Worm (Caenorhabditis elegans) whole organism, mixed stage, embryonic: ENCODE results near the gene R02D5.3.

ENCODE experiments used
- M03D4.4 ChIP-seq: sonication (generic microtip); optimal IDR thresholded peaks from 2 replicates; lab custom pipeline; 2017; ENCODE audit warnings: mild to moderate bottlenecking, missing genetic modification characterization, missing compliant biosample characterization
- bed-3 ChIP-seq: fragments of 200-800 bp; sonication (Bioruptor generic); optimal IDR thresholded peaks from 3 replicates; lab custom pipeline; 2018; ENCODE audit warnings: mild to moderate bottlenecking, missing genetic modification characterization, moderate library complexity, missing compliant biosample characterization
- blmp-1 ChIP-seq: fragments of 150-350 bp; optimal IDR thresholded peaks from 2 replicates; lab custom pipeline; 2014; ENCODE audit warnings: missing biosample characterization, missing genetic modification characterization
- ceh-39 ChIP-seq: fragments of 150-350 bp; optimal IDR thresholded peaks from 2 replicates; lab custom pipeline; 2014; ENCODE audit warnings: missing biosample characterization, missing genetic modification characterization
- ceh-43 ChIP-seq: fragments of 200-800 bp; sonication (Bioruptor generic); optimal IDR thresholded peaks from 2 replicates; lab custom pipeline; 2018; ENCODE audit warnings: mild to moderate bottlenecking, missing genetic modification characterization, moderate library complexity, missing compliant biosample characterization
- ceh-83 ChIP-seq: fragments of 200-800 bp; sonication (Bioruptor generic); optimal IDR thresholded peaks from 2 replicates; lab custom pipeline; 2018; ENCODE audit warnings: mild to moderate bottlenecking, missing genetic modification characterization, missing compliant biosample characterization
- ces-1 ChIP-seq: fragments of 150-350 bp; optimal IDR thresholded peaks from 2 replicates; lab custom pipeline; 2014; ENCODE audit warnings: missing biosample characterization, missing genetic modification reagents, missing genetic modification characterization
- cnd-1 ChIP-seq: fragments of 200-800 bp; sonication (Bioruptor generic); optimal IDR thresholded peaks from 2 replicates; lab custom pipeline; 2018; ENCODE audit warnings: mild to moderate bottlenecking, missing genetic modification characterization, missing compliant biosample characterization
- drap-1 ChIP-seq: fragments of 200-800 bp; sonication (Bioruptor generic); optimal IDR thresholded peaks from 3 replicates; lab custom pipeline; 2018; ENCODE audit warnings: mild to moderate bottlenecking, missing genetic modification characterization, missing compliant biosample characterization
- elt-3 ChIP-seq: fragments of 150-350 bp; optimal IDR thresholded peaks from 2 replicates; lab custom pipeline; 2014; ENCODE audit warnings: missing biosample characterization, missing genetic modification characterization
- flh-1 ChIP-seq: fragments of 200-800 bp; sonication (Bioruptor generic); optimal IDR thresholded peaks from 2 replicates; lab custom pipeline; 2018; ENCODE audit warnings: mild to moderate bottlenecking, missing genetic modification characterization, moderate library complexity, missing compliant biosample characterization
- ham-2 ChIP-seq: fragments of 200-800 bp; sonication (Bioruptor generic); optimal IDR thresholded peaks from 2 replicates; lab custom pipeline; 2018; ENCODE audit warnings: mild to moderate bottlenecking, missing genetic modification characterization, missing compliant biosample characterization
- hlh-1 ChIP-seq: fragments of 150-350 bp; optimal IDR thresholded peaks from 2 replicates; lab custom pipeline; 2014; ENCODE audit warnings: missing biosample characterization, missing genetic modification reagents, missing genetic modification characterization
- lin-13 ChIP-seq: fragments of 150-350 bp; optimal IDR thresholded peaks from 2 replicates; lab custom pipeline; 2014; ENCODE audit warnings: missing biosample characterization, missing genetic modification characterization
- lin-32 ChIP-seq: fragments of 200-800 bp; sonication (Bioruptor generic); optimal IDR thresholded peaks from 2 replicates; lab custom pipeline; 2018; ENCODE audit warnings: mild to moderate bottlenecking, missing genetic modification characterization, missing compliant biosample characterization
- lsy-2 ChIP-seq: fragments of 150-350 bp; optimal IDR thresholded peaks from 2 replicates; lab custom pipeline; 2014; ENCODE audit warnings: missing biosample characterization, missing genetic modification characterization
- mab-5 ChIP-seq: fragments of 150-350 bp; optimal IDR thresholded peaks from 2 replicates; lab custom pipeline; 2014; ENCODE audit warnings: missing biosample characterization, missing genetic modification characterization
- mep-1 ChIP-seq: fragments of 150-350 bp; optimal IDR thresholded peaks from 2 replicates; lab custom pipeline; 2017; ENCODE audit warnings: missing biosample characterization, missing genetic modification reagents, missing genetic modification characterization, inconsistent platforms
- mls-2 ChIP-seq: sonication (generic microtip); optimal IDR thresholded peaks from 2 replicates; lab custom pipeline; 2016; ENCODE audit warnings: mild to moderate bottlenecking, missing genetic modification characterization, moderate library complexity, missing compliant biosample characterization
- nhr-12 ChIP-seq: fragments of 150-350 bp; optimal IDR thresholded peaks from 2 replicates; lab custom pipeline; 2014; ENCODE audit warnings: missing biosample characterization, missing genetic modification characterization
- nhr-28 ChIP-seq: fragments of 150-350 bp; optimal IDR thresholded peaks from 2 replicates; lab custom pipeline; 2014; ENCODE audit warnings: missing biosample characterization, missing genetic modification characterization
- nhr-76 ChIP-seq: sonication (generic microtip); optimal IDR thresholded peaks from 2 replicates; lab custom pipeline; 2017; ENCODE audit warnings: missing biosample characterization, missing genetic modification characterization
- sem-2 ChIP-seq: fragments of 200-800 bp; sonication (Bioruptor generic); optimal IDR thresholded peaks from 2 replicates; lab custom pipeline; 2018; ENCODE audit warnings: mild to moderate bottlenecking, missing genetic modification characterization, missing compliant biosample characterization
- snpc-4 ChIP-seq: fragments of 150-350 bp; optimal IDR thresholded peaks from 2 replicates; lab custom pipeline; 2014; ENCODE audit warnings: missing biosample characterization, missing genetic modification characterization
- sptf-1 ChIP-seq: sonication (generic microtip); optimal IDR thresholded peaks from 2 replicates; lab custom pipeline; 2017; ENCODE audit warnings: mild to moderate bottlenecking, missing genetic modification characterization, moderate library complexity, missing compliant biosample characterization
- tbx-8 ChIP-seq: fragments of 200-800 bp; sonication (Bioruptor generic); optimal IDR thresholded peaks from 2 replicates; lab custom pipeline; 2018; ENCODE audit warnings: mild to moderate bottlenecking, missing genetic modification characterization, moderate library complexity, missing compliant biosample characterization
- unc-120 ChIP-seq: sonication (generic microtip); optimal IDR thresholded peaks from 2 replicates; lab custom pipeline; 2017; ENCODE audit warnings: missing genetic modification characterization, missing compliant biosample characterization; ENCODE audit not compliant: poor library complexity, severe bottlenecking
- zip-8 ChIP-seq: fragments of 150-350 bp; optimal IDR thresholded peaks from 2 replicates; lab custom pipeline; 2014; ENCODE audit warnings: missing biosample characterization, missing genetic modification characterization
- ztf-11 ChIP-seq: fragments of 150-350 bp; optimal IDR thresholded peaks from 2 replicates; lab custom pipeline; 2014; ENCODE audit warnings: missing biosample characterization, missing genetic modification characterization

Gene R02D5.3

DNA sequence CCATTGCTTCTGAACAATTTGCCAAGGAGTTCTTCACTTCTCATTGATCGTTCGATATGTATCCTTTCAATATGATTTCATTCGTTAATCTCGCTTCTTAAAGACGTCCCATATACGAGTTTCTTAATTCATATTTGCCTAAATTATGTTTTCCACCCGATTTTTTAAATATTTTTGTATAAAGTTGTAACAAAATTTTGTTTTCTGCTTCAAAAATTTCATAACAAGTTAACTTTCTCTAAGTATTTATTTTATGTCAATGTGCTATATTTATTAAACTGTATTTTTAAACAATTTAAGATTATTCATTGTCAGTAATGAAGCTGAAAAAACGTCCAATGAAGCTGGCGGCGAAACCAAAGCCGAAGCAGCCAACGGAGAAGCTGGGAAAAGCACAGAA lies 33.6 kb upstream of the R02D5.3 start, which contains the start of gene F23B12.7:
TSS of gene F23B12.7 (plus strand) at position 301 of the 400 bp plus-strand sequence.
- TF ChIP-seq drap-1 (GFP tag; lab: Kevin White, UChicago), result no peak
- TF ChIP-seq nhr-76 (tag; lab: Kevin White, UChicago), result no peak

- TF ChIP-seq sem-2 (GFP tag; lab: Kevin White, UChicago) (no peak), ham-2 (GFP tag; lab: Kevin White, UChicago) (no peak), unc-120 (tag; lab: Kevin White, UChicago) (no peak), mls-2 (tag; lab: Kevin White, UChicago) (no peak), lin-13 (tag; lab: Kevin White, UChicago) (peak; percentile 35)
- TF ChIP-seq, all 35 proteins: peak for 1
Observed at ce11 chrV:14456626-14457025, 26.3 kb upstream of the R02D5.3 start, which contains the start of gene bmk-1. Gene bmk-1 (minus strand): TSS chrV:14456984.

ce11 chrV:14457070-14457469 lies 25.9 kb upstream of the R02D5.3 start, which contains the start of gene coh-3:
Gene coh-3 (plus strand): TSS chrV:14457422.
- TF ChIP-seq ces-1 (no peak), ztf-11 (tag; lab: Kevin White, UChicago) (no peak), sptf-1 (tag; lab: Kevin White, UChicago) (no peak), hlh-1 (tag; lab: Kevin White, UChicago) (no peak)

DNA sequence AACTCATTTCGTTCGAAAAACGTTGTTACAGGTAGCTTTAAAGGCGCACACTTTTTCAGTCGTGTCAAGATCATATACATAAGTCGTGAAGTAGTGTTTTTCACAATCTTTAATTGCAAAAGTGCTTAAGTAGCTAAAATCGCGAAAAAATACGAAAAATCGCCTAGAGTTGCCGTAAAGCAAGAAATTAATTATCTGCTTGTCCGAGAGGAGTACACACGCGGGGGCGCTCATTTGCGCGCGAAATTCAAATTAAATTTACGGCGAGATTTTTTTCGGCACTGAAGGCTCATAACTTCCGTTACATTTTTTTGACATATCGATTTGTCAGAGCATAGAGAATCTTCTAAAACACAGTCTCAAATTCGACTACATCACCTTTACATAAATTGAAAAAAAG lies 22.8 kb upstream of the R02D5.3 start:
- TF ChIP-seq mls-2 (tag; lab: Kevin White, UChicago) (no peak), mep-1 (tag; lab: Kevin White, UChicago) (no peak), M03D4.4 (no peak), nhr-12 (tag; lab: Kevin White, UChicago) (no peak), ceh-39 (tag; lab: Kevin White, UChicago) (no peak), snpc-4 (no peak), bed-3 (GFP tag; lab: Kevin White, UChicago) (no peak), zip-8 (tag; lab: Kevin White, UChicago) (no peak), flh-1 (no peak), nhr-76 (tag; lab: Kevin White, UChicago) (no peak), ceh-83 (no peak)

ce11 chrV:14460615-14461102 lies 22.3 kb upstream of the R02D5.3 start, which contains the start of gene F08H9.2:
Gene F08H9.2 (plus strand): TSS chrV:14460665.
- no peak for TF ChIP-seq elt-3 (tag; lab: Kevin White, UChicago)
- no peak for TF ChIP-seq lin-13 (tag; lab: Kevin White, UChicago)
- no peak for TF ChIP-seq mab-5 (tag; lab: Kevin White, UChicago)
- no peak for TF ChIP-seq lin-32 (GFP tag; lab: Kevin White, UChicago)
- TF ChIP-seq mep-1 (tag; lab: Kevin White, UChicago), result no peak
- no peak for TF ChIP-seq mls-2 (tag; lab: Kevin White, UChicago)
- TF ChIP-seq snpc-4, result no peak
- no peak for TF ChIP-seq unc-120 (tag; lab: Kevin White, UChicago)
- TF ChIP-seq hlh-1 (tag; lab: Kevin White, UChicago), result no peak
- no peak for TF ChIP-seq nhr-28 (tag; lab: Kevin White, UChicago)
- no peak for TF ChIP-seq ham-2 (GFP tag; lab: Kevin White, UChicago)
- no peak for TF ChIP-seq flh-1
- no peak for TF ChIP-seq ces-1
- TF ChIP-seq, all 35 proteins: peak for 0

DNA sequence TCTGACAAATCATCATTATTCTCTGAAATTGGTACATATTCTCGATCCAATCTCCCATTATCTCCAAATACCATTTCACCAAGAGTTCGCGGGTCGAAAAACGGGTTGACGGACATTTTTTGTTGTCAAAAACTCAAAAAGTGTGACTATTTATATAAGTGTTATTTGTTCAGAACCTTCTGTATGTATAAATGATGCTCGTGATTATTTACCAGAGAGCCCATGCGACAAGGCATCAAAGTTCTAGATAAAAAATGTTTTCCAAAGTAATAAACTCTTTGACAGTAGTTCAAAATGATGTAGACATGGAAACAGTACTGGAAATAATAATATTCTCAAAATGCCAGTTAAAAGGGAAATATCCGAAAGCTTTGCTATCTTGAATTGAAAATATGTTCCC lies 20.3 kb upstream of the R02D5.3 start:
- TF ChIP-seq blmp-1 (tag; lab: Kevin White, UChicago), result no peak
- TF ChIP-seq cnd-1 (tag; lab: Kevin White, UChicago), result no peak
- TF ChIP-seq flh-1, result no peak
- no peak for TF ChIP-seq ceh-43 (GFP tag; lab: Kevin White, UChicago)
- TF ChIP-seq lsy-2 (tag; lab: Kevin White, UChicago), result no peak
- no peak for TF ChIP-seq ceh-83
- TF ChIP-seq mls-2 (tag; lab: Kevin White, UChicago), result no peak
- no peak for TF ChIP-seq tbx-8 (GFP tag; lab: Kevin White, UChicago)
- no peak for TF ChIP-seq ztf-11 (tag; lab: Kevin White, UChicago)
- no peak for TF ChIP-seq lin-13 (tag; lab: Kevin White, UChicago)
- no peak for TF ChIP-seq sem-2 (GFP tag; lab: Kevin White, UChicago)
- no peak for TF ChIP-seq mab-5 (tag; lab: Kevin White, UChicago)
- TF ChIP-seq mep-1 (tag; lab: Kevin White, UChicago), result no peak
